Worm (Caenorhabditis elegans): Measurements from ENCODE around the gene Y51A2A.12.
"Not testable (repeated sequence)": the region's sequence is repeated elsewhere in the genome, so short reads cannot be mapped to it uniquely, and the experiment has no call there.

- TF ChIP-seq unc-39 (tag; optimal IDR thresholded peaks at IDR 0.05); ama-1 (optimal IDR thresholded peaks at IDR 0.05); nhr-12 (tag; optimal IDR thresholded peaks at IDR 0.05); F13H6.1 (tag; optimal IDR thresholded peaks at IDR 0.05); lin-39 (tag; optimal IDR thresholded peaks at IDR 0.05); nhr-6 (tag; optimal IDR thresholded peaks at IDR 0.05); mdl-1 (tag; optimal IDR thresholded peaks at IDR 0.05); snpc-4 (tag; optimal IDR thresholded peaks at IDR 0.05); nhr-23 (tag; optimal IDR thresholded peaks at IDR 0.05); R02D3.7 (tag; optimal IDR thresholded peaks at IDR 0.05); mbf-1 (tag; optimal IDR thresholded peaks at IDR 0.05); nhr-10 (tag; optimal IDR thresholded peaks at IDR 0.05): not testable (repeated sequence)
Observed at ce11 chrV:18302414-18302813, 10.0 kb downstream of the Y51A2A.12 start, which contains the start of gene Y51A2A.6.

All from whole organism, L2 larva.